Worm (Caenorhabditis elegans) whole organism, mixed stage, embryonic: ENCODE measurements around the gene C02G6.2.

Experiments used
- ceh-43 ChIP-seq: fragments of 200-800 bp; sonication (Bioruptor generic); optimal IDR thresholded peaks from 2 replicates; lab custom pipeline; 2018; ENCODE audit warnings: mild to moderate bottlenecking, missing genetic modification characterization, moderate library complexity, missing compliant biosample characterization
- ceh-83 ChIP-seq: fragments of 200-800 bp; sonication (Bioruptor generic); optimal IDR thresholded peaks from 2 replicates; lab custom pipeline; 2018; ENCODE audit warnings: mild to moderate bottlenecking, missing genetic modification characterization, missing compliant biosample characterization
- elt-1 ChIP-seq: sonication (generic microtip); optimal IDR thresholded peaks from 2 replicates; lab custom pipeline; 2017; ENCODE audit warnings: missing genetic modification characterization, mild to moderate bottlenecking, missing compliant biosample characterization, antibody characterized with exemption, moderate library complexity, borderline replicate concordance; ENCODE audit not compliant: insufficient read depth
- hlh-1 ChIP-seq: fragments of 150-350 bp; optimal IDR thresholded peaks from 2 replicates; lab custom pipeline; 2014; ENCODE audit warnings: missing biosample characterization, missing genetic modification reagents, missing genetic modification characterization
- pha-4 ChIP-seq: fragments of 150-350 bp; optimal IDR thresholded peaks from 2 replicates; lab custom pipeline; 2018; ENCODE audit warnings: missing biosample characterization, missing genetic modification reagents, missing genetic modification characterization
- ztf-11 ChIP-seq: fragments of 150-350 bp; optimal IDR thresholded peaks from 2 replicates; lab custom pipeline; 2014; ENCODE audit warnings: missing biosample characterization, missing genetic modification characterization

ce11 chrV:5891204-5891603 is 19.3 kb downstream of the C02G6.2 start:
- TF ChIP-seq ceh-43 (GFP tag; lab: Kevin White, UChicago) (no peak), ceh-83 (GFP tag; lab: Kevin White, UChicago) (no peak), ztf-11 (tag; lab: Kevin White, UChicago) (no peak), pha-4 (tag; lab: Kevin White, UChicago) (no peak), elt-1 (no peak), hlh-1 (tag; lab: Kevin White, UChicago) (peak; percentile 32)
